Fruit fly (Drosophila melanogaster) whole organism, embryonic: ENCODE measurements around the gene LanB1.

ENCODE experiments used
- Bteb2 ChIP-seq: fragments of 200-800 bp; sonication (Bioruptor generic); optimal IDR thresholded peaks from 2 replicates; lab custom pipeline; 2016; ENCODE audit warnings: missing biosample characterization, missing genetic modification characterization
- CG10147 ChIP-seq: fragments of 200-800 bp; sonication (Bioruptor generic); optimal IDR thresholded peaks from 2 replicates; lab custom pipeline; 2019; ENCODE audit warnings: missing biosample characterization, mild to moderate bottlenecking, missing genetic modification characterization, moderate library complexity
- CG10274 ChIP-seq: fragments of 200-800 bp; sonication (Bioruptor generic); optimal IDR thresholded peaks from 3 replicates; lab custom pipeline; 2017; ENCODE audit warnings: missing biosample characterization, mild to moderate bottlenecking, missing genetic modification characterization
- CG10543 ChIP-seq: fragments of 200-800 bp; sonication (Bioruptor generic); optimal IDR thresholded peaks from 3 replicates; lab custom pipeline; 2017; ENCODE audit warnings: missing biosample characterization, mild to moderate bottlenecking, missing genetic modification characterization, moderate library complexity
- CG11504 ChIP-seq: fragments of 200-800 bp; sonication (Bioruptor generic); optimal IDR thresholded peaks from 3 replicates; lab custom pipeline; 2019; ENCODE audit warnings: missing biosample characterization, mild to moderate bottlenecking, missing genetic modification characterization, moderate library complexity
- CG16815 ChIP-seq: fragments of 200-800 bp; sonication (Bioruptor generic); optimal IDR thresholded peaks from 3 replicates; lab custom pipeline; 2017; ENCODE audit warnings: missing biosample characterization, mild to moderate bottlenecking, missing genetic modification characterization
- CG17912 ChIP-seq: fragments of 200-800 bp; sonication (Bioruptor generic); optimal IDR thresholded peaks from 2 replicates; lab custom pipeline; 2018; ENCODE audit warnings: missing biosample characterization, mild to moderate bottlenecking, missing genetic modification characterization
- CG2116 ChIP-seq: fragments of 200-800 bp; sonication (Bioruptor generic); optimal IDR thresholded peaks from 3 replicates; lab custom pipeline; 2018; ENCODE audit warnings: missing biosample characterization, mild to moderate bottlenecking, missing genetic modification characterization
- CG31388 ChIP-seq: fragments of 200-800 bp; sonication (Bioruptor generic); optimal IDR thresholded peaks from 2 replicates; lab custom pipeline; 2016; ENCODE audit warnings: missing biosample characterization, missing genetic modification characterization
- CG3163 ChIP-seq: fragments of 200-800 bp; sonication (Bioruptor generic); optimal IDR thresholded peaks from 3 replicates; lab custom pipeline; 2016; ENCODE audit warnings: missing biosample characterization, missing genetic modification characterization
- CG34422 ChIP-seq: fragments of 200-800 bp; sonication (Bioruptor generic); IDR thresholded peaks from 3 replicates; pipeline ENCODE4 v1.3.6; 2022; ENCODE audit warnings: missing biosample characterization, missing genetic modification characterization
- CG6765 ChIP-seq: fragments of 200-800 bp; sonication (Bioruptor generic); optimal IDR thresholded peaks from 3 replicates; lab custom pipeline; 2017; ENCODE audit warnings: missing biosample characterization, mild to moderate bottlenecking, missing genetic modification characterization
- CG7963 ChIP-seq: fragments of 200-800 bp; sonication (Bioruptor generic); IDR thresholded peaks from 3 replicates; pipeline ENCODE4 v1.3.6; 2022; ENCODE audit warnings: missing biosample characterization, missing genetic modification characterization; ENCODE audit not compliant: partially characterized antibody
- D19A ChIP-seq: fragments of 200-800 bp; optimal IDR thresholded peaks from 3 replicates; lab custom pipeline; 2019; ENCODE audit warnings: missing biosample characterization, mild to moderate bottlenecking, missing genetic modification characterization, moderate library complexity
- D19B ChIP-seq: fragments of 200-800 bp; sonication (Bioruptor generic); optimal IDR thresholded peaks from 2 replicates; lab custom pipeline; 2017; ENCODE audit warnings: missing biosample characterization, mild to moderate bottlenecking, missing genetic modification characterization
- E2f2 ChIP-seq: fragments of 200-800 bp; sonication (Bioruptor generic); IDR thresholded peaks from 2 replicates; pipeline ENCODE4 v1.3.6; 2022; ENCODE audit warnings: missing biosample characterization, missing genetic modification characterization
- Gug ChIP-seq: fragments of 200-800 bp; sonication (Bioruptor generic); IDR thresholded peaks from 4 replicates; pipeline ENCODE4 v1.3.6; 2022; ENCODE audit warnings: missing biosample characterization, missing genetic modification characterization
- HHEX ChIP-seq: fragments of 200-800 bp; sonication (Bioruptor generic); optimal IDR thresholded peaks from 3 replicates; lab custom pipeline; 2017; ENCODE audit warnings: missing biosample characterization, mild to moderate bottlenecking, missing genetic modification characterization, missing genetic modification reagents
- Hmx ChIP-seq: fragments of 200-800 bp; sonication (Bioruptor generic); optimal IDR thresholded peaks from 2 replicates; lab custom pipeline; 2016; ENCODE audit warnings: missing biosample characterization, missing genetic modification characterization
- Hr78 ChIP-seq, 2 experiments: fragments of 200-800 bp in 1 of 2; fragments of >200 bp in 1 of 2; sonication (Bioruptor generic) in 1 of 2; optimal IDR thresholded peaks; 2 replicates each; lab custom pipeline; 2017 to 2019; ENCODE audit warnings: missing biosample characterization in 2 of 2, missing genetic modification characterization in 2 of 2, mild to moderate bottlenecking in 1 of 2, moderate library complexity in 1 of 2
- Max ChIP-seq: fragments of 200-800 bp; sonication (Bioruptor generic); optimal IDR thresholded peaks from 2 replicates; lab custom pipeline; 2016; ENCODE audit warnings: missing biosample characterization, mild to moderate bottlenecking, missing genetic modification characterization
- Meics ChIP-seq: fragments of 200-800 bp; sonication (Bioruptor generic); optimal IDR thresholded peaks from 2 replicates; lab custom pipeline; 2017; ENCODE audit warnings: missing biosample characterization, mild to moderate bottlenecking, missing genetic modification characterization
- Mes4 ChIP-seq: fragments of 200-800 bp; sonication (Bioruptor generic); optimal IDR thresholded peaks from 2 replicates; lab custom pipeline; 2016; ENCODE audit warnings: missing biosample characterization, missing genetic modification characterization
- Opbp ChIP-seq: fragments of 200-800 bp; sonication (Bioruptor generic); IDR thresholded peaks from 3 replicates; pipeline ENCODE4 v1.3.6; 2022; ENCODE audit warnings: missing biosample characterization, missing genetic modification characterization; ENCODE audit not compliant: partially characterized antibody
- Scr ChIP-seq: fragments of 200-800 bp; sonication (Bioruptor generic); IDR thresholded peaks from 2 replicates; pipeline ENCODE4 v1.3.6; 2022; ENCODE audit warnings: missing biosample characterization, missing genetic modification characterization; ENCODE audit not compliant: partially characterized antibody
- Sox102F ChIP-seq: fragments of 200-800 bp; sonication (Bioruptor generic); optimal IDR thresholded peaks from 2 replicates; lab custom pipeline; 2018; ENCODE audit warnings: missing biosample characterization, mild to moderate bottlenecking, missing genetic modification characterization, moderate library complexity
- Tbp ChIP-seq: fragments of >200 bp; optimal IDR thresholded peaks from 2 replicates; lab custom pipeline; 2018; ENCODE audit warnings: missing biosample characterization, missing genetic modification characterization
- Usf ChIP-seq: fragments of 200-800 bp; sonication (Bioruptor generic); optimal IDR thresholded peaks from 2 replicates; lab custom pipeline; 2017; ENCODE audit warnings: missing genotype, missing biosample characterization, missing genetic modification characterization
- Xrp1 ChIP-seq: fragments of 200-800 bp; sonication (Bioruptor generic); IDR thresholded peaks from 2 replicates; pipeline ENCODE4 v1.3.6; 2022; ENCODE audit warnings: missing biosample characterization, missing genetic modification characterization
- aop ChIP-seq: fragments of 200-800 bp; sonication (Bioruptor generic); IDR thresholded peaks from 2 replicates; pipeline ENCODE4 v1.3.6; 2022; ENCODE audit warnings: missing biosample characterization, missing genetic modification characterization
- ato ChIP-seq: fragments of 200-800 bp; sonication (Bioruptor generic); IDR thresholded peaks from 2 replicates; pipeline ENCODE4 v1.3.6; 2022; ENCODE audit warnings: missing biosample characterization, missing genetic modification characterization; ENCODE audit not compliant: partially characterized antibody
- bowl ChIP-seq: fragments of 200-800 bp; sonication (Bioruptor generic); IDR thresholded peaks from 2 replicates; pipeline ENCODE4 v1.3.6; 2022; ENCODE audit warnings: missing biosample characterization, missing genetic modification characterization
- btn ChIP-seq: fragments of 200-800 bp; sonication (Bioruptor generic); optimal IDR thresholded peaks from 2 replicates; lab custom pipeline; 2016; ENCODE audit warnings: missing biosample characterization, missing genetic modification characterization
- crol ChIP-seq: fragments of 200-800 bp; sonication (Bioruptor generic); IDR thresholded peaks from 2 replicates; pipeline ENCODE4 v1.3.6; 2022; ENCODE audit warnings: missing biosample characterization, missing genetic modification characterization
- cwo ChIP-seq: fragments of 200-800 bp; sonication (Bioruptor generic); optimal IDR thresholded peaks from 3 replicates; lab custom pipeline; 2017; ENCODE audit warnings: missing biosample characterization, missing genetic modification characterization, mild to moderate bottlenecking, moderate library complexity, missing genetic modification reagents
- dmrt11E ChIP-seq: fragments of 200-800 bp; sonication (Bioruptor generic); optimal IDR thresholded peaks from 3 replicates; lab custom pipeline; 2018; ENCODE audit warnings: missing biosample characterization, mild to moderate bottlenecking, missing genetic modification characterization, moderate library complexity
- dmrt99B ChIP-seq: fragments of 200-800 bp; sonication (Bioruptor generic); optimal IDR thresholded peaks from 2 replicates; lab custom pipeline; 2018; ENCODE audit warnings: missing biosample characterization, mild to moderate bottlenecking, missing genetic modification characterization, moderate library complexity
- esg ChIP-seq: fragments of 200-800 bp; sonication (Bioruptor generic); conservative IDR thresholded peaks from 2 replicates; pipeline ENCODE4 v1.3.6; 2022; ENCODE audit warnings: missing biosample characterization, missing genetic modification characterization
- hbn ChIP-seq: fragments of 200-800 bp; sonication (Bioruptor generic); IDR thresholded peaks from 2 replicates; pipeline ENCODE4 v1.3.6; 2022; ENCODE audit warnings: missing biosample characterization, missing genetic modification characterization; ENCODE audit not compliant: partially characterized antibody
- ind ChIP-seq: fragments of 200-800 bp; sonication (Bioruptor generic); optimal IDR thresholded peaks from 3 replicates; lab custom pipeline; 2016; ENCODE audit warnings: missing biosample characterization, missing genetic modification characterization
- jigr1 ChIP-seq: fragments of 200-800 bp; sonication (Bioruptor generic); IDR thresholded peaks from 3 replicates; pipeline ENCODE4 v1.3.6; 2022; ENCODE audit warnings: missing biosample characterization, missing genetic modification characterization
- lola ChIP-seq, 3 experiments: fragments of >200 bp in 2 of 3; fragments of 200-800 bp in 1 of 3; sonication (Bioruptor generic) in 1 of 3; optimal IDR thresholded peaks; 2 replicates each; lab custom pipeline; 2017 to 2019; ENCODE audit warnings: missing biosample characterization in 3 of 3, missing genetic modification characterization in 3 of 3, mild to moderate bottlenecking in 1 of 3, moderate library complexity in 1 of 3
- maf-S ChIP-seq: fragments of 200-800 bp; sonication (Bioruptor generic); optimal IDR thresholded peaks from 2 replicates; lab custom pipeline; 2016; ENCODE audit warnings: missing biosample characterization, missing genetic modification characterization
- nerfin-1 ChIP-seq: fragments of 200-800 bp; sonication (Bioruptor generic); optimal IDR thresholded peaks from 3 replicates; lab custom pipeline; 2019; ENCODE audit warnings: missing biosample characterization, mild to moderate bottlenecking, missing genetic modification characterization, moderate library complexity
- ranshi ChIP-seq: fragments of 200-800 bp; sonication (Bioruptor generic); IDR thresholded peaks from 2 replicates; pipeline ENCODE4 v1.3.6; 2022; ENCODE audit warnings: missing biosample characterization, missing genetic modification characterization
- row ChIP-seq: fragments of 200-800 bp; sonication (Bioruptor generic); IDR thresholded peaks from 3 replicates; pipeline ENCODE4 v1.3.6; 2022; ENCODE audit warnings: missing biosample characterization, missing genetic modification characterization
- so ChIP-seq: fragments of 200-800 bp; sonication (Bioruptor generic); IDR thresholded peaks from 3 replicates; pipeline ENCODE4 v1.3.6; 2022; ENCODE audit warnings: missing biosample characterization, missing genetic modification characterization
- ttk ChIP-seq: fragments of 200-800 bp; sonication (Bioruptor generic); IDR thresholded peaks from 2 replicates; pipeline ENCODE4 v2.1.2; 2022; ENCODE audit warnings: missing biosample characterization, missing genetic modification characterization
- twi ChIP-seq: fragments of 200-800 bp; optimal IDR thresholded peaks from 2 replicates; lab custom pipeline; 2019; ENCODE audit warnings: missing biosample characterization, mild to moderate bottlenecking, missing genetic modification characterization, moderate library complexity
- vnd ChIP-seq: fragments of 200-800 bp; sonication (Bioruptor generic); IDR thresholded peaks from 3 replicates; pipeline ENCODE4 v1.3.6; 2022; ENCODE audit warnings: missing biosample characterization, missing genetic modification characterization; ENCODE audit not compliant: partially characterized antibody

The LanB1 gene

dm6 chr2L:7810519-7810918, 719 bp upstream of the LanB1 start, which contains the start of gene Cdc14:
Cdc14 (minus strand) TSS chr2L:7810703.
- TF ChIP-seq cwo (GFP tag; lab: Kevin White, UChicago) (no peak), Sox102F (GFP tag; lab: Kevin White, UChicago) (no peak), CG10543 (GFP tag; lab: Kevin White, UChicago) (no peak), ato (peak; percentile 44; the same call in 1 of the 2 replicates), CG3163 (GFP tag; lab: Kevin White, UChicago) (no peak), CG34422 (GFP tag; lab: Robert Waterston, UW) (peak; percentile 47; the same call in 1 of the 3 replicates), Meics (GFP tag; lab: Kevin White, UChicago) (peak; percentile 32), HHEX (no peak), Usf (GFP tag; lab: Kevin White, UChicago) (no peak), crol (GFP tag; lab: Robert Waterston, UW) (no peak), Tbp (GFP tag; lab: Kevin White, UChicago) (no peak), aop (GFP tag; lab: Robert Waterston, UW) (no peak), CG17912 (GFP tag; lab: Kevin White, UChicago) (no peak), twi (tag; lab: Kevin White, UChicago) (no peak), CG7963 (GFP tag; lab: Robert Waterston, UW) (peak; percentile 42; the same call in 2 of the 3 replicates), dmrt99B (tag; lab: Kevin White, UChicago) (no peak), CG6765 (GFP tag; lab: Kevin White, UChicago) (peak; percentile 25), ttk (no peak), maf-S (no peak), Bteb2 (GFP tag; lab: Kevin White, UChicago) (no peak), Scr (GFP tag; lab: Robert Waterston, UW) (peak; percentile 45), Hmx (GFP tag; lab: Kevin White, UChicago) (no peak), Gug (GFP tag; lab: Robert Waterston, UW) (no peak), Max (no peak), ind (GFP tag; lab: Kevin White, UChicago) (no peak), jigr1 (GFP tag; lab: Robert Waterston, UW) (no peak), CG10147 (GFP tag; lab: Kevin White, UChicago) (no peak), so (peak; percentile 59; the same call in 2 of the 3 replicates), hbn (GFP tag; lab: Robert Waterston, UW) (peak; percentile 66), CG2116 (peak; percentile 6), CG16815 (GFP tag; lab: Kevin White, UChicago) (no peak), Xrp1 (GFP tag; lab: Robert Waterston, UW) (no peak), Hr78 (GFP tag; optimal IDR thresholded peaks at IDR 0.05; lab: Kevin White, UChicago) (no peak), lola (GFP tag; optimal IDR thresholded peaks at IDR 0.05; lab: Kevin White, UChicago) (no peak), CG11504 (no peak), nerfin-1 (tag; lab: Kevin White, UChicago) (no peak), dmrt11E (tag; lab: Kevin White, UChicago) (no peak), CG10274 (GFP tag; lab: Kevin White, UChicago) (no peak), esg (no peak), bowl (no peak), btn (GFP tag; lab: Kevin White, UChicago) (no peak), ranshi (no peak), CG31388 (no peak), E2f2 (GFP tag; lab: Robert Waterston, UW) (no peak; the same call in 1 of the 2 replicates), Opbp (GFP tag; lab: Robert Waterston, UW) (peak; percentile 59), row (GFP tag; lab: Robert Waterston, UW) (0 out of 3 replicates have a peak, but pooled peaks have one; percentile 30), D19A (tag; lab: Kevin White, UChicago) (peak; percentile 14), D19B (GFP tag; lab: Kevin White, UChicago) (no peak), Mes4 (GFP tag; lab: Kevin White, UChicago) (no peak), vnd (GFP tag; lab: Robert Waterston, UW) (0 out of 3 replicates have a peak, but pooled peaks have one; percentile 34)
